Worm (Caenorhabditis elegans) whole organism, early embryonic: Measurements from ENCODE around the gene feh-1.

Experiments
- B0310.2 ChIP-seq: sonication (generic microtip); optimal IDR thresholded peaks from 2 replicates; lab custom pipeline; 2016; ENCODE audit warnings: mild to moderate bottlenecking, missing genetic modification characterization, missing compliant biosample characterization
- F13C5.2 ChIP-seq: sonication (generic microtip); optimal IDR thresholded peaks from 2 replicates; lab custom pipeline; 2017; ENCODE audit warnings: mild to moderate bottlenecking, missing genetic modification characterization, inconsistent platforms, missing compliant biosample characterization
- aly-1 ChIP-seq: sonication (generic microtip); optimal IDR thresholded peaks from 2 replicates; lab custom pipeline; 2016; ENCODE audit warnings: missing genetic modification characterization, missing compliant biosample characterization
- ama-1 ChIP-seq: fragments of 150-350 bp; optimal IDR thresholded peaks from 2 replicates; lab custom pipeline; 2014
- ceh-13 ChIP-seq: fragments of 200-800 bp; sonication (Bioruptor generic); optimal IDR thresholded peaks from 2 replicates; lab custom pipeline; 2018; ENCODE audit warnings: mild to moderate bottlenecking, missing genetic modification characterization, missing compliant biosample characterization
- flt-1 ChIP-seq: fragments of 200-800 bp; sonication (Bioruptor generic); IDR thresholded peaks from 2 replicates; pipeline ENCODE4 v1.3.6; 2022; ENCODE audit warnings: missing genetic modification characterization, missing compliant biosample characterization
- hmg-4 ChIP-seq: fragments of 200-800 bp; sonication (Bioruptor generic); optimal IDR thresholded peaks from 2 replicates; lab custom pipeline; 2018; ENCODE audit warnings: mild to moderate bottlenecking, missing genetic modification characterization, missing compliant biosample characterization
- scrt-1 ChIP-seq: fragments of 200-800 bp; sonication (Bioruptor generic); IDR thresholded peaks from 2 replicates; pipeline ENCODE4 v1.3.6; 2022; ENCODE audit warnings: missing genetic modification characterization, missing compliant biosample characterization
- tbx-11 ChIP-seq: fragments of 200-800 bp; sonication (Bioruptor generic); IDR thresholded peaks from 2 replicates; pipeline ENCODE4 v1.3.6; 2022; ENCODE audit warnings: missing genetic modification characterization, missing compliant biosample characterization
- tbx-37 ChIP-seq: fragments of 200-800 bp; sonication (Bioruptor generic); conservative IDR thresholded peaks from 2 replicates; pipeline ENCODE4 v1.3.6; 2022; ENCODE audit warnings: missing genetic modification reagents, missing genetic modification characterization, missing compliant biosample characterization

DNA sequence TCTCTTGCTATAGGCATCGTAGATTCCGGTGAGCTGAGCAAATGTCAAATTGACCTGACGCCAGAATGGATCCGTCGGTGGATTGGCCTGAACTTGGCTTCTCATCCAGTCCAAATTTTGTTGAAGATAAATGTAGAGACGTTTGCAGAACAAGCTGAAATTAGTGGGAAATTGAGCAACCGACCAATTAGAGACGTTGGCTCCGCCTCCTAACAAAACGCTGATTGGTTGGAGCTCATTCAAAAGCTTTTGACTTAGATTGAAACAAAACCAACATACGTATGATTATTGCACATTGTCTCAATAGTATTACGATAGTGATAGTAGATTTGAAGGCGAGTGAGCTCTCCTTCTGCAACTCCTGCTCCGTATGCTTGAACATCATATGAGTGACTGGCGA, 43.3 kb upstream of the feh-1 start:
- TF ChIP-seq ama-1 (no peak), B0310.2 (tag; lab: Kevin White, UChicago) (no peak), F13C5.2 (tag; lab: Kevin White, UChicago) (no peak), hmg-4 (GFP tag; lab: Kevin White, UChicago) (no peak), tbx-11 (GFP tag; lab: Robert Waterston, UW) (no peak), flt-1 (GFP tag; lab: Robert Waterston, UW) (no peak), aly-1 (no peak), scrt-1 (GFP tag; lab: Robert Waterston, UW) (no peak), tbx-37 (no peak), ceh-13 (GFP tag; lab: Kevin White, UChicago) (no peak)
